Fruit fly (Drosophila melanogaster) whole organism, adult: ENCODE data around the gene CG12768.

Source experiments
- CG11617 ChIP-seq: fragments of 200-800 bp; sonication (Bioruptor generic); optimal IDR thresholded peaks from 2 replicates; lab custom pipeline; 2017; ENCODE audit warnings: mild to moderate bottlenecking, missing biosample characterization, missing genetic modification reagents, missing genetic modification characterization
- CG12768 ChIP-seq: fragments of 200-800 bp; sonication (Bioruptor generic); optimal IDR thresholded peaks from 2 replicates; lab custom pipeline; 2017; ENCODE audit warnings: missing biosample characterization, missing genetic modification characterization, mild to moderate bottlenecking, moderate library complexity, missing genetic modification reagents
- CG14711 ChIP-seq: fragments of 200-800 bp; sonication (Bioruptor generic); optimal IDR thresholded peaks from 2 replicates; lab custom pipeline; 2018; ENCODE audit warnings: missing biosample characterization, mild to moderate bottlenecking, missing genetic modification characterization, moderate library complexity
- CG1620 ChIP-seq: fragments of 200-800 bp; sonication (Bioruptor generic); optimal IDR thresholded peaks from 2 replicates; lab custom pipeline; 2016; ENCODE audit warnings: missing biosample characterization, missing genetic modification characterization
- CG33017 ChIP-seq: fragments of 200-800 bp; sonication (Bioruptor generic); optimal IDR thresholded peaks from 2 replicates; lab custom pipeline; 2018; ENCODE audit warnings: missing biosample characterization, mild to moderate bottlenecking, missing genetic modification characterization, moderate library complexity
- CG5204 ChIP-seq: fragments of 200-800 bp; sonication (Bioruptor generic); optimal IDR thresholded peaks from 2 replicates; lab custom pipeline; 2016; ENCODE audit warnings: missing biosample characterization, missing genetic modification characterization
- CG7045 ChIP-seq: fragments of 200-800 bp; sonication (Bioruptor generic); optimal IDR thresholded peaks from 2 replicates; lab custom pipeline; 2017; ENCODE audit warnings: missing biosample characterization, mild to moderate bottlenecking, missing genetic modification characterization
- CG7101 ChIP-seq: fragments of 200-800 bp; sonication (Bioruptor generic); optimal IDR thresholded peaks from 2 replicates; lab custom pipeline; 2018; ENCODE audit warnings: missing biosample characterization, mild to moderate bottlenecking, missing genetic modification characterization, moderate library complexity
- Clk ChIP-seq: fragments of 200-800 bp; sonication (Bioruptor generic); optimal IDR thresholded peaks from 2 replicates; lab custom pipeline; 2017; ENCODE audit warnings: missing biosample characterization, missing genetic modification characterization
- Crg-1 ChIP-seq: fragments of 200-800 bp; sonication (Bioruptor generic); optimal IDR thresholded peaks from 2 replicates; lab custom pipeline; 2016; ENCODE audit warnings: missing biosample characterization, missing genetic modification characterization
- Hr96 ChIP-seq: fragments of 200-800 bp; sonication (Bioruptor generic); optimal IDR thresholded peaks from 2 replicates; lab custom pipeline; 2016; ENCODE audit warnings: missing biosample characterization, missing genetic modification characterization
- Mnt ChIP-seq: fragments of 200-800 bp; sonication (Bioruptor generic); optimal IDR thresholded peaks from 2 replicates; lab custom pipeline; 2016; ENCODE audit warnings: missing biosample characterization, mild to moderate bottlenecking, missing genetic modification characterization
- bab1 ChIP-seq: fragments of 200-800 bp; sonication (Bioruptor generic); optimal IDR thresholded peaks from 3 replicates; lab custom pipeline; 2019; ENCODE audit warnings: missing biosample characterization, mild to moderate bottlenecking, missing genetic modification characterization, moderate library complexity
- cic ChIP-seq: fragments of 200-800 bp; sonication (Bioruptor generic); optimal IDR thresholded peaks from 2 replicates; lab custom pipeline; 2017; ENCODE audit warnings: missing biosample characterization, mild to moderate bottlenecking, missing genetic modification characterization, moderate library complexity
- cnc ChIP-seq, 2 experiments: fragments of >200 bp; optimal IDR thresholded peaks; 2 replicates each; lab custom pipeline; 2017
- kay ChIP-seq: fragments of 200-800 bp; sonication (Bioruptor generic); peaks from one replicate; lab custom pipeline; 2016; ENCODE audit warnings: missing biosample characterization, missing genetic modification characterization, borderline replicate concordance
- ovo ChIP-seq: fragments of 200-800 bp; sonication (Bioruptor generic); optimal IDR thresholded peaks from 2 replicates; lab custom pipeline; 2016; ENCODE audit warnings: missing biosample characterization, missing genetic modification characterization
- pad ChIP-seq: fragments of 200-800 bp; sonication (Bioruptor generic); optimal IDR thresholded peaks from 3 replicates; lab custom pipeline; 2017; ENCODE audit warnings: missing biosample characterization, missing genetic modification characterization, mild to moderate bottlenecking, moderate library complexity, missing genetic modification reagents
- tj ChIP-seq: fragments of 200-800 bp; sonication (Bioruptor generic); optimal IDR thresholded peaks from 3 replicates; lab custom pipeline; 2017; ENCODE audit warnings: missing biosample characterization, mild to moderate bottlenecking, missing genetic modification characterization, moderate library complexity
- toe ChIP-seq: fragments of 200-800 bp; sonication (Bioruptor generic); optimal IDR thresholded peaks from 2 replicates; lab custom pipeline; 2016; ENCODE audit warnings: missing biosample characterization, missing genetic modification characterization

The CG12768 gene

DNA sequence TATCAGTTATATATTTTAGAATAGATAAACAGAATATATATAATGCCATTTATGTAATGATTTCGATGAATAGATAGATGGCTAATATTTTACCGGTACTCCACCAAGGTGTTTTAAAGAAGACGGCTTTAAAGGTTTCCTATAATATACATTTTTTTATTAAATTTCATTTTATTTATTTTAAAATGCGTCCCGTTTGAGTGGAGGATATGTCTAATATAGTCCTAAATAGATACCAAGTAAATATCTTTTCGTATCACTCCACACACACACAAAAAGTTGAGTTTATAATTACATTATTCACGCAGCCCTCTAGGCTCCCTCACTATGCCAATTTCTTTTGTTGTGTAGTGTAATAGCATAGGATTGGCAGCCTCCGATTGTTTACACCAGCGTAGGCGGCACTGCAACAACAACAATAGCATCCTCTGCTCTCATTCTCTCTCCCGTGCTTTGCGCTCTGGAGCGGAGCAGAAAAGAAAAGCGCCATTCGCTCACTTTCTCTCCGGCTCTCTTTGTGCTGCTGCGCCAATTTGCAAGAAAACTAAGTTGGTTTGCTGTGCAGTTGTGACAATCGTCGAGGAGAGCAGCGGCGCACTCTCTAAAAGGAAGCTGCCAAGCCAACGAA, at the start of gene CG12768:
Gene CG12768 (plus strand): TSS at position 578 of the 628 bp plus-strand sequence.
- TF ChIP-seq CG33017 (no peak), CG12768 (no peak), Mnt (GFP tag; lab: Kevin White, UChicago) (no peak), cic (GFP tag; lab: Kevin White, UChicago) (no peak), CG7045 (GFP tag; lab: Kevin White, UChicago) (no peak), ovo (GFP tag; lab: Kevin White, UChicago) (no peak), CG1620 (GFP tag; lab: Kevin White, UChicago) (no peak), cnc (optimal IDR thresholded peaks at IDR 0.05; lab: Kevin White, UChicago) (no peak), tj (no peak), CG14711 (tag; lab: Kevin White, UChicago) (no peak), toe (GFP tag; lab: Kevin White, UChicago) (no peak), CG5204 (no peak), CG7101 (tag; lab: Kevin White, UChicago) (no peak), kay (no peak), Hr96 (GFP tag; lab: Kevin White, UChicago) (no peak), pad (GFP tag; lab: Kevin White, UChicago) (no peak), Clk (no peak), CG11617 (GFP tag; lab: Kevin White, UChicago) (no peak)

dm6 chr3L:22863367-22864078, 46.8 kb upstream of the CG12768 start, which contains the start of gene CG33169:
CG33169 (plus strand) TSS chr3L:22863864.
- TF ChIP-seq CG7101 (tag; lab: Kevin White, UChicago) (peak; percentile 88), CG1620 (GFP tag; lab: Kevin White, UChicago) (peak; percentile 96), CG11617 (GFP tag; lab: Kevin White, UChicago) (no peak), cnc (optimal IDR thresholded peaks at IDR 0.05; lab: Kevin White, UChicago) (no peak), ovo (GFP tag; lab: Kevin White, UChicago) (peak; percentile 87), toe (GFP tag; lab: Kevin White, UChicago) (peak; percentile 77), CG14711 (tag; lab: Kevin White, UChicago) (peak; percentile 63), Crg-1 (GFP tag; lab: Kevin White, UChicago) (peak; percentile 92), tj (peak; percentile 45), Mnt (GFP tag; lab: Kevin White, UChicago) (peak; percentile 89), Hr96 (GFP tag; lab: Kevin White, UChicago) (peak; percentile 80), pad (GFP tag; lab: Kevin White, UChicago) (peak; percentile 82), CG5204 (no peak), CG33017 (peak; percentile 69), bab1 (GFP tag; lab: Kevin White, UChicago) (peak; percentile 88), kay (peak; percentile 94), CG12768 (peak; percentile 87), cic (GFP tag; lab: Kevin White, UChicago) (peak; percentile 84), Clk (peak; percentile 74), CG7045 (GFP tag; lab: Kevin White, UChicago) (peak; percentile 68)

dm6 chr3L:22864254-22865060, 45.8 kb upstream of the CG12768 start, which contains the start of gene CG33170:
CG33170 (plus strand) TSS chr3L:22864600.
- TF ChIP-seq bab1 (GFP tag; lab: Kevin White, UChicago) (peak; percentile 70), Mnt (GFP tag; lab: Kevin White, UChicago) (peak; percentile 13), CG7101 (tag; lab: Kevin White, UChicago) (peak; percentile 10), CG12768 (no peak), pad (GFP tag; lab: Kevin White, UChicago) (peak; percentile 7), CG11617 (GFP tag; lab: Kevin White, UChicago) (no peak), CG33017 (no peak), cnc (optimal IDR thresholded peaks at IDR 0.05; lab: Kevin White, UChicago) (no peak), CG14711 (tag; lab: Kevin White, UChicago) (no peak), Crg-1 (GFP tag; lab: Kevin White, UChicago) (no peak), Clk (no peak), ovo (GFP tag; lab: Kevin White, UChicago) (peak; percentile 57), CG7045 (GFP tag; lab: Kevin White, UChicago) (no peak), cic (GFP tag; lab: Kevin White, UChicago) (peak; percentile 21), toe (GFP tag; lab: Kevin White, UChicago) (no peak), tj (peak; percentile 91), Hr96 (GFP tag; lab: Kevin White, UChicago) (no peak), CG5204 (no peak), kay (no peak), CG1620 (GFP tag; lab: Kevin White, UChicago) (no peak)

DNA sequence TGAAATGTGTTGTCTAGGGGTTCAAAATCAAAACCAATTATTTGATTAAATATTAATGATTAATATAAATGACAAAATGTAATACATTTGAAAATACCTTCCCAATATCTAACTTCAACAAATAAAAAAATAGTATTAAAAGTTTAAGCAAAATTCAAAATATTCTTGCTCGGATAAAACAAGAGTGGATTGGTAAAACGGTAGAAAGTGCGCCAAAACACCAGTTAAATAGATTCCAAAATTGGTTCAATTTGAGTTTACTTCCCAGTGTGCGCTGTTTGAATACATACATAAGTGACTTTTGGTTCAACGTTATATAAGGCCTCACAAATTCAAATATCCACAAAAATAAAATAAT, 45.3 kb upstream of the CG12768 start:
- TF ChIP-seq CG7045 (GFP tag; lab: Kevin White, UChicago) (peak; percentile 45), CG12768 (peak; percentile 36), CG33017 (peak; percentile 70), CG14711 (tag; lab: Kevin White, UChicago) (peak; percentile 28), CG7101 (tag; lab: Kevin White, UChicago) (peak; percentile 34), CG11617 (GFP tag; lab: Kevin White, UChicago) (peak; percentile 20), Hr96 (GFP tag; lab: Kevin White, UChicago) (no peak), tj (no peak), bab1 (GFP tag; lab: Kevin White, UChicago) (peak; percentile 16), ovo (GFP tag; lab: Kevin White, UChicago) (no peak), kay (peak; percentile 89)
